Worm (Caenorhabditis elegans) whole organism, mixed stage, embryonic: ENCODE data around the gene cyn-9.

Experiments used
- lsy-2 ChIP-seq: fragments of 150-350 bp; optimal IDR thresholded peaks from 2 replicates; lab custom pipeline; 2014; ENCODE audit warnings: missing biosample characterization, missing genetic modification characterization
- snpc-4 ChIP-seq: fragments of 150-350 bp; optimal IDR thresholded peaks from 2 replicates; lab custom pipeline; 2014; ENCODE audit warnings: missing biosample characterization, missing genetic modification characterization

DNA sequence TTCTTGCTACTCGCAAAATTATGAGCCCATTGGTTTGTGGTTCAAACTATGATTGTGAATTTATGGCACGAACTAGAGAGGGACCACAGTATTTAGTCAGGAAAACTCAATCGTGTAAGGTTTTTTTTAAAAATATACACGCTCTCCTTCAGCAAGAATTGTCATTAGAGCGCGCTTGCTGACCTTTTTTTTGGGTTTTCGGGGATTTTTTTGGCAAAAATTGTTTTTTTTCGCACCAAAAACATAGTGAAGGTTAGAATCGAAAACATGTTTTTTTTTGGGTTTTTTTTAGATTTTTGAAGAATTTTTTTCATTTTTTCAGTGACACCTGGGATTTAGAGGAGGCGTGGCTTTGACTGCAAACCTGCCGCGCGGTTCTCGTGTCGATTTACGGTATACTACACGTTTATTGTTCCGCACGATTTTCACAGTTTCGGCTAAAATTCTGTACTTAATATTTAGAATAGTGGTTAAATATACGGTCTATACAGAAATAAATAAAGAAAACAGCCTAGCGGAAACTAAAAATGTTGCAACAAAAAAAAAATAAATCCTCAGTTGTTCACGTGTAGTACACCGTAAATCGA is 16.7 kb upstream of the cyn-9 start:
- TF ChIP-seq lsy-2 (tag; lab: Kevin White, UChicago) (no peak), snpc-4 (tag; lab: Kevin White, UChicago) (no peak)
